Worm (Caenorhabditis elegans) whole organism, L4 larva: ENCODE data around the gene msp-10.
A peak's percentile ranks its signal among the peaks of the same experiment; 100 is the strongest.
"Not testable (repeated sequence)": the region's sequence is repeated elsewhere in the genome, so short reads cannot be mapped to it uniquely, and the experiment has no call there.

Experiments
- F10B5.3 ChIP-seq: sonication (generic microtip); optimal IDR thresholded peaks from 2 replicates; lab custom pipeline; 2016; ENCODE audit warnings: mild to moderate bottlenecking, missing genetic modification characterization, missing compliant biosample characterization
- F44E2.7 ChIP-seq: fragments of 200-800 bp; sonication (Bioruptor generic); IDR thresholded peaks from 2 replicates; pipeline ENCODE4 v2.1.2; 2022; ENCODE audit warnings: missing genetic modification characterization, missing compliant biosample characterization
- Y48G9A.11 ChIP-seq: fragments of 200-800 bp; sonication (Bioruptor generic); IDR thresholded peaks from 2 replicates; pipeline ENCODE4 v1.3.6; 2022; ENCODE audit warnings: missing genetic modification reagents, missing genetic modification characterization, missing compliant biosample characterization
- aha-1 ChIP-seq: fragments of 150-350 bp; peaks from one replicate; lab custom pipeline; 2014; ENCODE audit warnings: missing biosample characterization, missing genetic modification characterization
- attf-4 ChIP-seq: sonication (generic microtip); optimal IDR thresholded peaks from 3 replicates; lab custom pipeline; 2017; ENCODE audit warnings: missing biosample characterization, missing genetic modification characterization
- ceh-20 ChIP-seq: fragments of 200-800 bp; sonication (Bioruptor generic); IDR thresholded peaks from 2 replicates; pipeline ENCODE4 v1.3.6; 2022; ENCODE audit warnings: missing genetic modification reagents, missing genetic modification characterization, missing compliant biosample characterization
- ceh-44 ChIP-seq: fragments of 200-800 bp; sonication (Bioruptor generic); IDR thresholded peaks from 2 replicates; pipeline ENCODE4 v1.3.6; 2022; ENCODE audit warnings: missing genetic modification reagents, missing genetic modification characterization, missing compliant biosample characterization
- ctbp-1 ChIP-seq: fragments of 200-800 bp; sonication (Bioruptor generic); IDR thresholded peaks from 2 replicates; pipeline ENCODE4 v1.3.6; 2022; ENCODE audit warnings: missing genetic modification reagents, missing genetic modification characterization, missing compliant biosample characterization
- dpl-1 ChIP-seq: fragments of 150-350 bp; optimal IDR thresholded peaks from 2 replicates; lab custom pipeline; 2014; ENCODE audit warnings: missing biosample characterization, missing genetic modification reagents, missing genetic modification characterization
- dve-1 ChIP-seq: sonication (generic microtip); optimal IDR thresholded peaks from 2 replicates; lab custom pipeline; 2017; ENCODE audit warnings: antibody characterized with exemption, mild to moderate bottlenecking, missing genetic modification characterization, missing compliant biosample characterization; ENCODE audit not compliant: insufficient read depth
- egl-27 ChIP-seq: sonication (generic microtip); optimal IDR thresholded peaks from 3 replicates; lab custom pipeline; 2017; ENCODE audit warnings: missing biosample characterization, missing genetic modification reagents, missing genetic modification characterization
- fos-1 ChIP-seq: fragments of 150-350 bp; optimal IDR thresholded peaks from 2 replicates; lab custom pipeline; 2014; ENCODE audit warnings: missing biosample characterization, missing genetic modification characterization
- hlh-11 ChIP-seq: fragments of 200-800 bp; sonication (Bioruptor generic); optimal IDR thresholded peaks from 2 replicates; lab custom pipeline; 2018; ENCODE audit warnings: mild to moderate bottlenecking, missing genetic modification characterization, missing compliant biosample characterization
- hlh-30 ChIP-seq: sonication (generic microtip); optimal IDR thresholded peaks from 2 replicates; lab custom pipeline; 2017; ENCODE audit warnings: antibody characterized with exemption, mild to moderate bottlenecking, missing genetic modification characterization, missing compliant biosample characterization; ENCODE audit not compliant: insufficient read depth
- hmg-1.1 ChIP-seq: fragments of 200-800 bp; sonication (Bioruptor generic); IDR thresholded peaks from 2 replicates; pipeline ENCODE4 v1.3.6; 2022; ENCODE audit warnings: missing genetic modification reagents, missing genetic modification characterization, missing compliant biosample characterization
- lin-13 ChIP-seq: fragments of 150-350 bp; optimal IDR thresholded peaks from 2 replicates; lab custom pipeline; 2014; ENCODE audit warnings: missing biosample characterization, missing genetic modification reagents, missing genetic modification characterization
- lin-29 ChIP-seq: fragments of 200-800 bp; sonication (Bioruptor generic); IDR thresholded peaks from 2 replicates; pipeline ENCODE4 v1.3.6; 2022; ENCODE audit warnings: missing genetic modification reagents, missing genetic modification characterization, missing compliant biosample characterization
- lin-38 ChIP-seq: fragments of 200-800 bp; sonication (Bioruptor generic); IDR thresholded peaks from 2 replicates; pipeline ENCODE4 v1.3.6; 2022; ENCODE audit warnings: missing genetic modification reagents, missing genetic modification characterization, missing compliant biosample characterization
- lir-3 ChIP-seq: sonication (generic microtip); optimal IDR thresholded peaks from 2 replicates; lab custom pipeline; 2016; ENCODE audit warnings: mild to moderate bottlenecking, missing genetic modification characterization, missing compliant biosample characterization
- lsy-2 ChIP-seq, 2 experiments: fragments of 150-350 bp in 1 of 2; sonication (generic microtip) in 1 of 2; optimal IDR thresholded peaks; 2 replicates each; lab custom pipeline; 2014 to 2017; ENCODE audit warnings: missing biosample characterization in 2 of 2, missing genetic modification characterization in 2 of 2
- madf-5 ChIP-seq, 2 experiments: fragments of 200-800 bp; sonication (Bioruptor generic); IDR thresholded peaks; 2 replicates each; pipeline ENCODE4 v1.3.6; 2022; ENCODE audit warnings: missing compliant biosample characterization in 2 of 2, missing genetic modification characterization in 2 of 2
- mes-2 ChIP-seq: sonication (generic microtip); optimal IDR thresholded peaks from 2 replicates; lab custom pipeline; 2016; ENCODE audit warnings: missing genotype, mild to moderate bottlenecking, missing genetic modification characterization, missing compliant biosample characterization; ENCODE audit not compliant: poor library complexity, severe bottlenecking
- nhr-102 ChIP-seq: sonication (generic microtip); optimal IDR thresholded peaks from 2 replicates; lab custom pipeline; 2016; ENCODE audit warnings: mild to moderate bottlenecking, missing genetic modification characterization, moderate library complexity, missing compliant biosample characterization
- nhr-111 ChIP-seq: fragments of 200-800 bp; sonication (Bioruptor generic); optimal IDR thresholded peaks from 2 replicates; lab custom pipeline; 2018; ENCODE audit warnings: mild to moderate bottlenecking, missing genetic modification characterization, missing compliant biosample characterization
- nhr-28 ChIP-seq: fragments of 150-350 bp; optimal IDR thresholded peaks from 2 replicates; lab custom pipeline; 2014; ENCODE audit warnings: missing biosample characterization, missing genetic modification characterization
- nhr-41 ChIP-seq: fragments of 200-800 bp; sonication (Bioruptor generic); IDR thresholded peaks from 2 replicates; pipeline ENCODE4 v1.3.6; 2022; ENCODE audit warnings: missing genetic modification reagents, missing genetic modification characterization, missing compliant biosample characterization
- nhr-48 ChIP-seq: sonication (generic microtip); optimal IDR thresholded peaks from 2 replicates; lab custom pipeline; 2016; ENCODE audit warnings: mild to moderate bottlenecking, missing genetic modification characterization, missing compliant biosample characterization
- nhr-6 ChIP-seq: fragments of 150-350 bp; optimal IDR thresholded peaks from 2 replicates; lab custom pipeline; 2014; ENCODE audit warnings: missing biosample characterization, missing genetic modification characterization
- nhr-77 ChIP-seq: fragments of 150-350 bp; optimal IDR thresholded peaks from 2 replicates; lab custom pipeline; 2014; ENCODE audit warnings: missing biosample characterization, missing genetic modification characterization
- pha-4 ChIP-seq, 2 experiments: fragments of 150-350 bp in 1 of 2; fragments of 200-800 bp in 1 of 2; sonication (Bioruptor generic) in 1 of 2; IDR thresholded peaks in 1 of 2; optimal IDR thresholded peaks in 1 of 2; 2 replicates each; pipeline versions ENCODE4 v1.3.6 to Lab custom; 2014 to 2022; ENCODE audit warnings: missing genetic modification characterization in 2 of 2, missing genetic modification reagents in 2 of 2, missing biosample characterization in 1 of 2, missing compliant biosample characterization in 1 of 2
- php-3 ChIP-seq: fragments of 200-800 bp; sonication (Bioruptor generic); IDR thresholded peaks from 2 replicates; pipeline ENCODE4 v1.3.6; 2022; ENCODE audit warnings: missing genetic modification reagents, missing genetic modification characterization, missing compliant biosample characterization
- pqm-1 ChIP-seq: sonication (generic microtip); optimal IDR thresholded peaks from 2 replicates; lab custom pipeline; 2017; ENCODE audit warnings: missing biosample characterization, missing genetic modification characterization
- rbr-2 ChIP-seq: sonication (generic microtip); optimal IDR thresholded peaks from 2 replicates; lab custom pipeline; 2016; ENCODE audit warnings: missing genotype, missing genetic modification characterization, missing compliant biosample characterization
- sdz-12 ChIP-seq: fragments of 200-800 bp; sonication (Bioruptor generic); optimal IDR thresholded peaks from 2 replicates; lab custom pipeline; 2018; ENCODE audit warnings: mild to moderate bottlenecking, missing genetic modification characterization, missing compliant biosample characterization
- set-16 ChIP-seq: fragments of 200-800 bp; sonication (Bioruptor generic); IDR thresholded peaks from 2 replicates; pipeline ENCODE4 v1.3.6; 2022; ENCODE audit warnings: missing genetic modification reagents, missing genetic modification characterization, missing compliant biosample characterization
- snpc-1.2 ChIP-seq: fragments of 200-800 bp; sonication (Bioruptor generic); IDR thresholded peaks from 2 replicates; pipeline ENCODE4 v1.3.6; 2022; ENCODE audit warnings: missing genetic modification reagents, missing genetic modification characterization, missing compliant biosample characterization
- spr-1 ChIP-seq: sonication (generic microtip); optimal IDR thresholded peaks from 2 replicates; lab custom pipeline; 2016; ENCODE audit warnings: mild to moderate bottlenecking, missing genetic modification characterization, missing compliant biosample characterization
- unc-62 ChIP-seq, 3 experiments: fragments of 150-350 bp in 1 of 3; sonication (generic microtip); optimal IDR thresholded peaks in 2 of 3; peaks in 1 of 3; 1 replicate in 1 of 3; 2 replicates in 2 of 3; lab custom pipeline; 2014 to 2017; ENCODE audit warnings: missing biosample characterization in 3 of 3, missing genetic modification characterization in 3 of 3, missing genetic modification reagents in 3 of 3, missing genotype in 1 of 3

Gene msp-10

ce11 chrIV:9837349-9837748, at the start of gene msp-10:
Gene msp-10 (plus strand): TSS chrIV:9837649.
- not testable (repeated sequence) for TF ChIP-seq lsy-2 (tag; optimal IDR thresholded peaks at IDR 0.05; lab: Kevin White, UChicago); nhr-48 (tag; lab: Kevin White, UChicago); nhr-28 (tag; lab: Kevin White, UChicago)

ce11 chrIV:9789496-9789895, 48.0 kb upstream of the msp-10 start, which contains the start of gene T13F2.4:
Gene T13F2.4 (plus strand): TSS chrIV:9789796.
- TF ChIP-seq F44E2.7 (no peak), pha-4 (GFP tag; IDR thresholded peaks at IDR 0.05; lab: Robert Waterston, UW) (no peak), pha-4 (tag; optimal IDR thresholded peaks at IDR 0.05; lab: Kevin White, UChicago) (no peak)

- TF ChIP-seq F10B5.3 (tag; lab: Kevin White, UChicago) (no peak), nhr-28 (tag; lab: Kevin White, UChicago) (peak; percentile 50), unc-62 (GFP tag; optimal IDR thresholded peaks at IDR 0.05 in 1 of 2; lab: Kevin White, UChicago) (peak in 1 of 2 experiments; percentile 91), unc-62 (tag; optimal IDR thresholded peaks at IDR 0.05; lab: Kevin White, UChicago) (no peak)
- TF ChIP-seq, all 104 proteins: peak for 2
Observed at ce11 chrIV:9790708-9791107, 46.7 kb upstream of the msp-10 start.

- TF ChIP-seq nhr-111 (GFP tag; lab: Kevin White, UChicago) (no peak), madf-5 (GFP tag; IDR thresholded peaks at IDR 0.05; lab: Robert Waterston, UW) (no peak), set-16 (GFP tag; lab: Robert Waterston, UW) (peak; percentile 65), aha-1 (tag; lab: Kevin White, UChicago) (peak; percentile 52)
Observed at ce11 chrIV:9795250-9795649, 42.2 kb upstream of the msp-10 start.

ce11 chrIV:9796494-9796893, 41.0 kb upstream of the msp-10 start, which contains the start of gene pis-1:
Gene pis-1 (minus strand): TSS chrIV:9796594.
- TF ChIP-seq php-3, result no peak
- no peak for TF ChIP-seq spr-1
- no peak for TF ChIP-seq attf-4
- no peak for TF ChIP-seq lin-29 (GFP tag; lab: Robert Waterston, UW)

ce11 chrIV:9797304-9798003, 40.0 kb upstream of the msp-10 start, which contains the start of gene T13F2.2:
Gene T13F2.2 (minus strand): TSS chrIV:9797354.
- TF ChIP-seq ceh-20, result no peak
- no peak for TF ChIP-seq nhr-6 (tag; lab: Kevin White, UChicago)
- no peak for TF ChIP-seq lin-13
- no peak for TF ChIP-seq ctbp-1 (GFP tag; lab: Robert Waterston, UW)
- TF ChIP-seq hmg-1.1 (GFP tag; lab: Robert Waterston, UW), result no peak
- TF ChIP-seq Y48G9A.11, result no peak
- TF ChIP-seq mes-2 (tag; lab: Kevin White, UChicago), result peak; percentile 73
- no peak for TF ChIP-seq fos-1
- TF ChIP-seq nhr-102 (tag; lab: Kevin White, UChicago), result no peak
- TF ChIP-seq dve-1 (tag; lab: Kevin White, UChicago), result peak; percentile 58
- TF ChIP-seq unc-62 (GFP tag; optimal IDR thresholded peaks at IDR 0.05 in 1 of 2; lab: Kevin White, UChicago), result peak in 1 of 2 experiments; percentile 2
- no peak for TF ChIP-seq unc-62 (tag; optimal IDR thresholded peaks at IDR 0.05; lab: Kevin White, UChicago)
- no peak for TF ChIP-seq snpc-1.2 (GFP tag; lab: Robert Waterston, UW)
- no peak for TF ChIP-seq rbr-2 (tag; lab: Kevin White, UChicago)
- TF ChIP-seq lsy-2 (tag; optimal IDR thresholded peaks at IDR 0.05; lab: Kevin White, UChicago), result peak in 1 of 2 experiments; percentile 15
- peak; percentile 72 for TF ChIP-seq nhr-28 (tag; lab: Kevin White, UChicago)
- no peak for TF ChIP-seq hlh-30 (tag; lab: Kevin White, UChicago)
- no peak for TF ChIP-seq ceh-44 (GFP tag; lab: Robert Waterston, UW)
- peak; percentile 59 for TF ChIP-seq hlh-11
- TF ChIP-seq pqm-1, result peak; percentile 86
- TF ChIP-seq sdz-12, result no peak
- no peak for TF ChIP-seq egl-27 (tag; lab: Kevin White, UChicago)
- no peak for TF ChIP-seq nhr-41 (GFP tag; lab: Robert Waterston, UW)
- TF ChIP-seq dpl-1 (GFP tag; lab: Kevin White, UChicago), result peak; percentile 23
- TF ChIP-seq lin-38 (GFP tag; lab: Robert Waterston, UW), result 0 out of 2 replicates have a peak, but pooled peaks have one; percentile 16
- TF ChIP-seq php-3, result peak; percentile 95
- no peak for TF ChIP-seq lir-3 (tag; lab: Kevin White, UChicago)
- peak; percentile 11 for TF ChIP-seq nhr-77 (tag; lab: Kevin White, UChicago)
